Worm (Caenorhabditis elegans) whole organism, L4/young adult: ENCODE data around the gene C16C10.1.

Source experiments
- dao-5 ChIP-seq: sonication (generic microtip); optimal IDR thresholded peaks from 2 replicates; lab custom pipeline; 2016; ENCODE audit warnings: missing genotype, missing genetic modification characterization, moderate library complexity, missing compliant biosample characterization
- him-1 ChIP-seq: sonication (generic microtip); optimal IDR thresholded peaks from 2 replicates; lab custom pipeline; 2016; ENCODE audit warnings: missing genotype, missing genetic modification reagents, missing genetic modification characterization, missing compliant biosample characterization

ce11 chrIII:4205751-4206327 lies 24.6 kb upstream of the C16C10.1 start, which contains the start of gene R74.8:
- TF ChIP-seq him-1 (tag; lab: Kevin White, UChicago) (no peak), dao-5 (tag; lab: Kevin White, UChicago) (no peak)
